Fruit fly (Drosophila melanogaster) whole organism, prepupa: Measurements from ENCODE around the gene Hipk.
A peak's percentile ranks its signal among the peaks of the same experiment; 100 is the strongest.

Source experiments
- CG10631 ChIP-seq: fragments of 200-800 bp; sonication (Bioruptor generic); optimal IDR thresholded peaks from 2 replicates; lab custom pipeline; 2016; ENCODE audit warnings: missing biosample characterization, missing genetic modification characterization
- CG10669 ChIP-seq: fragments of 200-800 bp; sonication (Bioruptor generic); optimal IDR thresholded peaks from 3 replicates; lab custom pipeline; 2018; ENCODE audit warnings: missing biosample characterization, mild to moderate bottlenecking, missing genetic modification characterization, moderate library complexity
- CG11762 ChIP-seq: fragments of 200-800 bp; sonication (Bioruptor generic); optimal IDR thresholded peaks from 3 replicates; lab custom pipeline; 2016; ENCODE audit warnings: missing biosample characterization, missing genetic modification characterization; ENCODE audit not compliant: insufficient read depth
- CG11902 ChIP-seq: fragments of 200-800 bp; sonication (Bioruptor generic); optimal IDR thresholded peaks from 3 replicates; lab custom pipeline; 2016; ENCODE audit warnings: missing biosample characterization, missing genetic modification characterization
- CG15336 ChIP-seq: fragments of 200-800 bp; sonication (Bioruptor generic); IDR thresholded peaks from 2 replicates; pipeline ENCODE4 v1.3.6; 2022; ENCODE audit warnings: missing biosample characterization, missing genetic modification characterization
- CG1621 ChIP-seq: fragments of 200-800 bp; sonication (Bioruptor generic); optimal IDR thresholded peaks from 3 replicates; lab custom pipeline; 2018; ENCODE audit warnings: missing biosample characterization, mild to moderate bottlenecking, missing genetic modification characterization
- CG3032 ChIP-seq: fragments of 200-800 bp; optimal IDR thresholded peaks from 2 replicates; lab custom pipeline; 2019; ENCODE audit warnings: missing biosample characterization, mild to moderate bottlenecking, missing genetic modification characterization, moderate library complexity
- CG31627 ChIP-seq: fragments of 200-800 bp; sonication (Bioruptor generic); optimal IDR thresholded peaks from 3 replicates; lab custom pipeline; 2016; ENCODE audit warnings: missing biosample characterization, missing genetic modification characterization
- CG32006 ChIP-seq: fragments of 200-800 bp; sonication (Bioruptor generic); optimal IDR thresholded peaks from 3 replicates; lab custom pipeline; 2017; ENCODE audit warnings: missing biosample characterization, mild to moderate bottlenecking, missing genetic modification characterization
- CG34406 ChIP-seq: fragments of 200-800 bp; sonication (Bioruptor generic); optimal IDR thresholded peaks from 3 replicates; lab custom pipeline; 2016; ENCODE audit warnings: missing biosample characterization, missing genetic modification characterization
- CG3919 ChIP-seq: fragments of 200-800 bp; sonication (Bioruptor generic); optimal IDR thresholded peaks from 3 replicates; lab custom pipeline; 2016; ENCODE audit warnings: missing biosample characterization, missing genetic modification characterization
- CG6276 ChIP-seq: fragments of 200-800 bp; sonication (Bioruptor generic); optimal IDR thresholded peaks from 2 replicates; lab custom pipeline; 2017; ENCODE audit warnings: missing biosample characterization, mild to moderate bottlenecking, missing genetic modification characterization
- CG6792 ChIP-seq: fragments of 200-800 bp; sonication (Bioruptor generic); optimal IDR thresholded peaks from 3 replicates; lab custom pipeline; 2016; ENCODE audit warnings: missing biosample characterization, missing genetic modification characterization
- CG6808 ChIP-seq: fragments of 200-800 bp; sonication (Bioruptor generic); optimal IDR thresholded peaks from 3 replicates; lab custom pipeline; 2017; ENCODE audit warnings: missing biosample characterization, missing genetic modification characterization, mild to moderate bottlenecking, moderate library complexity, missing genetic modification reagents
- CG6854 ChIP-seq: fragments of 200-800 bp; sonication (Bioruptor generic); optimal IDR thresholded peaks from 2 replicates; lab custom pipeline; 2017; ENCODE audit warnings: missing biosample characterization, mild to moderate bottlenecking, missing genetic modification characterization
- CG7368 ChIP-seq: fragments of 200-800 bp; sonication (Bioruptor generic); optimal IDR thresholded peaks from 3 replicates; lab custom pipeline; 2016; ENCODE audit warnings: missing biosample characterization, missing genetic modification characterization
- CG8319 ChIP-seq: fragments of 200-800 bp; sonication (Bioruptor generic); optimal IDR thresholded peaks from 3 replicates; lab custom pipeline; 2016; ENCODE audit warnings: missing biosample characterization, missing genetic modification characterization
- CG8632 ChIP-seq: fragments of 200-800 bp; sonication (Bioruptor generic); optimal IDR thresholded peaks from 3 replicates; lab custom pipeline; 2016; ENCODE audit warnings: missing biosample characterization, missing genetic modification characterization
- CG9139 ChIP-seq: fragments of 200-800 bp; sonication (Bioruptor generic); optimal IDR thresholded peaks from 3 replicates; lab custom pipeline; 2017; ENCODE audit warnings: missing biosample characterization, mild to moderate bottlenecking, missing genetic modification characterization
- Eip78C ChIP-seq: fragments of 200-800 bp; sonication (Bioruptor generic); peaks from one replicate; lab custom pipeline; 2016; ENCODE audit warnings: missing biosample characterization, missing genetic modification characterization
- Eip93F ChIP-seq: fragments of 200-800 bp; sonication (Bioruptor generic); optimal IDR thresholded peaks from 2 replicates; lab custom pipeline; 2016; ENCODE audit warnings: missing biosample characterization, mild to moderate bottlenecking, missing genetic modification characterization
- Ets21C ChIP-seq: fragments of 200-800 bp; sonication (Bioruptor generic); optimal IDR thresholded peaks from 3 replicates; lab custom pipeline; 2016; ENCODE audit warnings: missing biosample characterization, missing genetic modification characterization
- Ets96B ChIP-seq: fragments of 200-800 bp; optimal IDR thresholded peaks from 2 replicates; lab custom pipeline; 2019; ENCODE audit warnings: missing biosample characterization, mild to moderate bottlenecking, missing genetic modification characterization, moderate library complexity
- Hr38 ChIP-seq: sonication (Bioruptor generic); optimal IDR thresholded peaks from 2 replicates; lab custom pipeline; 2016; ENCODE audit warnings: missing biosample characterization, missing genetic modification characterization
- Hr4 ChIP-seq: fragments of 200-800 bp; sonication (Bioruptor generic); optimal IDR thresholded peaks from 3 replicates; lab custom pipeline; 2016; ENCODE audit warnings: missing biosample characterization, missing genetic modification characterization
- Lpt ChIP-seq: fragments of 200-800 bp; sonication (Bioruptor generic); optimal IDR thresholded peaks from 3 replicates; lab custom pipeline; 2016; ENCODE audit warnings: missing biosample characterization, missing genetic modification characterization
- Met ChIP-seq: fragments of 200-800 bp; sonication (Bioruptor generic); optimal IDR thresholded peaks from 3 replicates; lab custom pipeline; 2016; ENCODE audit warnings: missing biosample characterization, missing genetic modification characterization
- OdsH ChIP-seq: fragments of 200-800 bp; sonication (Bioruptor generic); optimal IDR thresholded peaks from 3 replicates; lab custom pipeline; 2016; ENCODE audit warnings: missing biosample characterization, missing genetic modification characterization
- Smox ChIP-seq: fragments of 200-800 bp; sonication (Bioruptor generic); optimal IDR thresholded peaks from 3 replicates; lab custom pipeline; 2016; ENCODE audit warnings: missing biosample characterization, missing genetic modification characterization
- Sox102F ChIP-seq: fragments of 200-800 bp; sonication (Bioruptor generic); optimal IDR thresholded peaks from 2 replicates; lab custom pipeline; 2016; ENCODE audit warnings: missing biosample characterization, mild to moderate bottlenecking, missing genetic modification characterization
- Sox14 ChIP-seq: fragments of 200-800 bp; sonication (Bioruptor generic); optimal IDR thresholded peaks from 3 replicates; lab custom pipeline; 2016; ENCODE audit warnings: missing biosample characterization, missing genetic modification characterization
- Sox15 ChIP-seq: fragments of 200-800 bp; sonication (Bioruptor generic); optimal IDR thresholded peaks from 3 replicates; lab custom pipeline; 2016; ENCODE audit warnings: missing biosample characterization, missing genetic modification characterization
- cyc ChIP-seq: fragments of 200-800 bp; sonication (Bioruptor generic); optimal IDR thresholded peaks from 3 replicates; lab custom pipeline; 2016; ENCODE audit warnings: missing biosample characterization, missing genetic modification characterization
- dac ChIP-seq: fragments of 200-800 bp; sonication (Bioruptor generic); optimal IDR thresholded peaks from 2 replicates; lab custom pipeline; 2017; ENCODE audit warnings: missing biosample characterization, mild to moderate bottlenecking, missing genetic modification characterization
- dsx ChIP-seq: fragments of 200-800 bp; optimal IDR thresholded peaks from 3 replicates; lab custom pipeline; 2019; ENCODE audit warnings: missing biosample characterization, mild to moderate bottlenecking, missing genetic modification characterization, moderate library complexity; ENCODE audit not compliant: poor library complexity, severe bottlenecking
- eg ChIP-seq: fragments of 200-800 bp; sonication (Bioruptor generic); IDR thresholded peaks from 3 replicates; pipeline ENCODE4 v1.3.6; 2022; ENCODE audit warnings: missing biosample characterization, missing genetic modification characterization
- esn ChIP-seq: fragments of 200-800 bp; sonication (Bioruptor generic); optimal IDR thresholded peaks from 2 replicates; lab custom pipeline; 2016; ENCODE audit warnings: missing biosample characterization, mild to moderate bottlenecking, missing genetic modification characterization, moderate library complexity
- fd59A ChIP-seq: fragments of 200-800 bp; sonication (Bioruptor generic); optimal IDR thresholded peaks from 2 replicates; lab custom pipeline; 2017; ENCODE audit warnings: missing biosample characterization, mild to moderate bottlenecking, missing genetic modification characterization, missing genetic modification reagents
- fd85E ChIP-seq: fragments of 200-800 bp; sonication (Bioruptor generic); optimal IDR thresholded peaks from 3 replicates; lab custom pipeline; 2016; ENCODE audit warnings: missing biosample characterization, missing genetic modification characterization
- lz ChIP-seq: fragments of 200-800 bp; sonication (Bioruptor generic); optimal IDR thresholded peaks from 3 replicates; lab custom pipeline; 2016; ENCODE audit warnings: missing biosample characterization, missing genetic modification characterization
- net ChIP-seq: fragments of 200-800 bp; sonication (Bioruptor generic); optimal IDR thresholded peaks from 3 replicates; lab custom pipeline; 2016; ENCODE audit warnings: missing biosample characterization, missing genetic modification characterization
- salr ChIP-seq, 2 experiments: fragments of 200-800 bp; sonication (Bioruptor generic); optimal IDR thresholded peaks; 3 replicates each; lab custom pipeline; 2016 to 2018; ENCODE audit warnings: missing biosample characterization in 2 of 2, missing genetic modification characterization in 2 of 2, mild to moderate bottlenecking in 1 of 2
- ss ChIP-seq, 2 experiments: fragments of 200-800 bp; sonication (Bioruptor generic); optimal IDR thresholded peaks; 2 replicates in 1 of 2; 3 replicates in 1 of 2; lab custom pipeline; 2017 to 2018; ENCODE audit warnings: mild to moderate bottlenecking in 2 of 2, missing biosample characterization in 2 of 2, missing genetic modification characterization in 2 of 2, moderate library complexity in 1 of 2
- svp ChIP-seq: fragments of 200-800 bp; sonication (Bioruptor generic); peaks from one replicate; lab custom pipeline; 2016; ENCODE audit warnings: missing biosample characterization, missing genetic modification characterization
- topi ChIP-seq: fragments of 200-800 bp; sonication (Bioruptor generic); optimal IDR thresholded peaks from 3 replicates; lab custom pipeline; 2016; ENCODE audit warnings: missing biosample characterization, missing genetic modification characterization
- vri ChIP-seq: fragments of 200-800 bp; sonication (Bioruptor generic); optimal IDR thresholded peaks from 3 replicates; lab custom pipeline; 2016; ENCODE audit warnings: missing biosample characterization, mild to moderate bottlenecking, missing genetic modification characterization

Hipk gene

dm6 chr3L:608362-608761, 65.5 kb downstream of the Hipk start (continued):
- TF ChIP-seq Sox15 (peak; percentile 36), Sox102F (GFP tag; lab: Kevin White, UChicago) (peak; percentile 93), Ets96B (tag; lab: Kevin White, UChicago) (peak; percentile 61), CG6276 (GFP tag; lab: Kevin White, UChicago) (peak; percentile 78), Eip93F (GFP tag; lab: Kevin White, UChicago) (peak; percentile 73), ss (GFP tag; optimal IDR thresholded peaks at IDR 0.05; lab: Kevin White, UChicago) (peak; percentile 48 to 70), Eip78C (peak; percentile 95), esn (GFP tag; lab: Kevin White, UChicago) (peak; percentile 93), Met (GFP tag; lab: Kevin White, UChicago) (peak; percentile 93), vri (peak; percentile 88), CG6792 (peak; percentile 70), CG15336 (peak; percentile 85), Lpt (GFP tag; lab: Kevin White, UChicago) (peak; percentile 8), OdsH (GFP tag; lab: Kevin White, UChicago) (peak; percentile 83), CG8632 (GFP tag; lab: Kevin White, UChicago) (peak; percentile 45), Hr4 (GFP tag; lab: Kevin White, UChicago) (peak; percentile 73), CG31627 (GFP tag; lab: Kevin White, UChicago) (peak; percentile 88), net (peak; percentile 73), CG10669 (GFP tag; lab: Kevin White, UChicago) (peak; percentile 64), CG32006 (GFP tag; lab: Kevin White, UChicago) (peak; percentile 91), fd59A (GFP tag; lab: Kevin White, UChicago) (peak; percentile 45), Ets21C (GFP tag; lab: Kevin White, UChicago) (peak; percentile 81), CG34406 (peak; percentile 66), CG11902 (GFP tag; lab: Kevin White, UChicago) (peak; percentile 68), CG8319 (GFP tag; lab: Kevin White, UChicago) (peak; percentile 38), dac (peak; percentile 70), CG6854 (GFP tag; lab: Kevin White, UChicago) (peak; percentile 82), salr (GFP tag; optimal IDR thresholded peaks at IDR 0.05; lab: Kevin White, UChicago) (peak in 1 of 2 experiments; percentile 74), cyc (GFP tag; lab: Kevin White, UChicago) (peak; percentile 88), CG7368 (GFP tag; lab: Kevin White, UChicago) (peak; percentile 33), Sox14 (GFP tag; lab: Kevin White, UChicago) (peak; percentile 87), dsx (peak; percentile 59), CG3032 (tag; lab: Kevin White, UChicago) (peak; percentile 57), svp (GFP tag; lab: Kevin White, UChicago) (peak; percentile 95), lz (GFP tag; lab: Kevin White, UChicago) (peak; percentile 89), CG3919 (peak; percentile 83), CG10631 (peak; percentile 77), CG9139 (GFP tag; lab: Kevin White, UChicago) (no peak), Smox (GFP tag; lab: Kevin White, UChicago) (peak; percentile 89), fd85E (GFP tag; lab: Kevin White, UChicago) (peak; percentile 56), CG11762 (peak; percentile 52), Hr38 (GFP tag; lab: Kevin White, UChicago) (no peak), CG1621 (tag; lab: Kevin White, UChicago) (no peak)
- TF ChIP-seq, all 60 proteins: peak for 55

dm6 chr3L:609163-609562, 66.3 kb downstream of the Hipk start:
- no peak for TF ChIP-seq CG10669 (GFP tag; lab: Kevin White, UChicago)
- TF ChIP-seq esn (GFP tag; lab: Kevin White, UChicago), result no peak
- peak; percentile 2 for TF ChIP-seq CG6808 (GFP tag; lab: Kevin White, UChicago)
- no peak for TF ChIP-seq vri
- no peak for TF ChIP-seq Ets21C (GFP tag; lab: Kevin White, UChicago)
- TF ChIP-seq CG11902 (GFP tag; lab: Kevin White, UChicago), result no peak
- TF ChIP-seq topi (GFP tag; lab: Kevin White, UChicago), result no peak
- TF ChIP-seq ss (GFP tag; optimal IDR thresholded peaks at IDR 0.05; lab: Kevin White, UChicago), result peak in 1 of 2 experiments; percentile 17
- TF ChIP-seq dsx, result no peak
- TF ChIP-seq CG9139 (GFP tag; lab: Kevin White, UChicago), result no peak
- peak; percentile 9 for TF ChIP-seq CG6276 (GFP tag; lab: Kevin White, UChicago)
- no peak for TF ChIP-seq CG10631
- TF ChIP-seq CG1621 (tag; lab: Kevin White, UChicago), result no peak
- no peak for TF ChIP-seq fd85E (GFP tag; lab: Kevin White, UChicago)
- TF ChIP-seq CG3919, result peak; percentile 8
- TF ChIP-seq eg (GFP tag; lab: Robert Waterston, UW), result peak; percentile 7; the same call in 1 of the 3 replicates
